Worm (Caenorhabditis elegans) whole organism, midembryonic: ENCODE results near the gene nspe-5.
"Not testable (repeated sequence)": the region's sequence is repeated elsewhere in the genome, so short reads cannot be mapped to it uniquely, and the experiment has no call there.

ENCODE experiments used
- T22C8.4 ChIP-seq: fragments of 200-800 bp; sonication (Bioruptor generic); IDR thresholded peaks from 2 replicates; pipeline ENCODE4 v1.3.6; 2022; ENCODE audit warnings: missing genetic modification characterization, missing compliant biosample characterization
- cog-1 ChIP-seq: sonication (generic microtip); optimal IDR thresholded peaks from 2 replicates; lab custom pipeline; 2016; ENCODE audit warnings: missing genetic modification characterization, missing compliant biosample characterization
- flt-1 ChIP-seq: fragments of 200-800 bp; sonication (Bioruptor generic); IDR thresholded peaks from 2 replicates; pipeline ENCODE4 v1.3.6; 2022; ENCODE audit warnings: missing genetic modification characterization, missing compliant biosample characterization
- klf-2 ChIP-seq: fragments of 200-800 bp; sonication (Bioruptor generic); conservative IDR thresholded peaks from 2 replicates; pipeline ENCODE4 v1.3.6; 2022; ENCODE audit warnings: missing genetic modification reagents, missing genetic modification characterization, missing compliant biosample characterization
- med-1 ChIP-seq: sonication (generic microtip); optimal IDR thresholded peaks from 2 replicates; lab custom pipeline; 2017; ENCODE audit warnings: missing genetic modification characterization, mild to moderate bottlenecking, missing compliant biosample characterization, antibody characterized with exemption, missing genetic modification reagents; ENCODE audit not compliant: insufficient read depth
- ref-1 ChIP-seq: fragments of 200-800 bp; sonication (Bioruptor generic); conservative IDR thresholded peaks from 2 replicates; pipeline ENCODE4 v1.3.6; 2022; ENCODE audit warnings: missing genetic modification reagents, missing genetic modification characterization, missing compliant biosample characterization
- tab-1 ChIP-seq: fragments of 200-800 bp; sonication (Bioruptor generic); IDR thresholded peaks from 2 replicates; pipeline ENCODE4 v1.3.6; 2022; ENCODE audit warnings: missing genetic modification characterization, missing compliant biosample characterization
- ztf-23 ChIP-seq: fragments of 200-800 bp; sonication (Bioruptor generic); IDR thresholded peaks from 2 replicates; pipeline ENCODE4 v1.3.6; 2022; ENCODE audit warnings: missing genetic modification reagents, missing genetic modification characterization, missing compliant biosample characterization
- ztf-29 ChIP-seq: fragments of 200-800 bp; sonication (Bioruptor generic); IDR thresholded peaks from 2 replicates; pipeline ENCODE4 v1.3.6; 2022; ENCODE audit warnings: missing genetic modification reagents, missing genetic modification characterization, missing compliant biosample characterization

nspe-5 gene

DNA sequence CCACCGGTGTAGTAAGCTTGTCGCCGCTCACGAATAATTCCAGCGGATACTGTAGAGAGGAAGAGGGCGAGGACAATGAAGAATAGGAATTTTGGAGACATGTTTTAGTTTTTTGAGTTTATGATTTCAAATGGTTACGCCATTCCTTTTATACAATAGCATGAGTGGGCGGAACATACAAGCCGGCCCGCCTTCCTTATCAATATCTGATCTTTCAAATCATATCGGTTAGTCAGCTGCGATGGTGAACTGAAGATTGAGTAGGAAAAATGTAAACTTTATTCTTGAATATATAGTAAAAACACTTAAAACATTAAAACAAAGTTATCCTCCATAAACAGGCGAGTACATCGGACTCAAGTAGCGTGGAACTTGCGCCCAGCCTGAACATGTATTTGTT, 7.9 kb upstream of the nspe-5 start, which contains the start of gene nspe-1:
Gene nspe-1 (minus strand): TSS at position 101 of the 400 bp plus-strand sequence.
- TF ChIP-seq cog-1 (tag; lab: Kevin White, UChicago), result no peak
- TF ChIP-seq ztf-29 (GFP tag; lab: Robert Waterston, UW), result no peak
- TF ChIP-seq T22C8.4 (GFP tag; lab: Robert Waterston, UW), result no peak
- TF ChIP-seq ref-1 (GFP tag; lab: Robert Waterston, UW), result no peak
- TF ChIP-seq tab-1, result no peak
- TF ChIP-seq ztf-23 (GFP tag; lab: Robert Waterston, UW), result no peak
- TF ChIP-seq flt-1 (GFP tag; lab: Robert Waterston, UW), result no peak
- TF ChIP-seq klf-2 (GFP tag; lab: Robert Waterston, UW), result no peak
- no peak for TF ChIP-seq med-1 (GFP tag; lab: Kevin White, UChicago)

ce11 chrII:12621908-12622566, 6.6 kb upstream of the nspe-5 start, which contains the start of gene nspe-8:
Gene nspe-8 (minus strand): TSS chrII:12621958.
- TF ChIP-seq T22C8.4 (GFP tag; lab: Robert Waterston, UW) (no peak), cog-1 (tag; lab: Kevin White, UChicago) (no peak), ztf-23 (GFP tag; lab: Robert Waterston, UW) (no peak), ref-1 (GFP tag; lab: Robert Waterston, UW) (no peak), tab-1 (no peak), med-1 (GFP tag; lab: Kevin White, UChicago) (no peak), ztf-29 (GFP tag; lab: Robert Waterston, UW) (no peak), flt-1 (GFP tag; lab: Robert Waterston, UW) (no peak), klf-2 (GFP tag; lab: Robert Waterston, UW) (no peak)

DNA sequence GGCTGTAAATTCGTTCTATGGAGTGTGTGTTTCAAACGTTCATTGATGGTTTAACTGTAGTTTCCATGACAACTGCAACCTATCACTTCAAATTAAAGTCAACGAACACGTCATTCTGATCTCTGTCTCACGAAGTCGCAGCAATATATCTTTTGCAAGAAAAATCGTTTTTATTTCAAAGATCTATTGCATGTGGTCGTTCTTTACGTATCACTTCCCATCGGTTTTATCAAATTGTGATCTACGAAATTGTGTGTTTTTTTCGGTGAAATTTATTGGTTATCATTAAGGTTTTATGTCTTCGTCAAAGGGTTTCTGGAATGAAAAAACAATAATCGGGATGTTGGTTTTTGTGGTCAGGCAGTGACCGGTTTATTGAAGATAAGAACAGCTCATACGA, 5.8 kb upstream of the nspe-5 start:
- no peak for TF ChIP-seq med-1 (GFP tag; lab: Kevin White, UChicago)
- TF ChIP-seq ref-1 (GFP tag; lab: Robert Waterston, UW), result no peak
- TF ChIP-seq ztf-23 (GFP tag; lab: Robert Waterston, UW), result no peak
- no peak for TF ChIP-seq cog-1 (tag; lab: Kevin White, UChicago)
- TF ChIP-seq tab-1, result no peak
- TF ChIP-seq T22C8.4 (GFP tag; lab: Robert Waterston, UW), result no peak
- TF ChIP-seq klf-2 (GFP tag; lab: Robert Waterston, UW), result no peak
- TF ChIP-seq ztf-29 (GFP tag; lab: Robert Waterston, UW), result no peak

DNA sequence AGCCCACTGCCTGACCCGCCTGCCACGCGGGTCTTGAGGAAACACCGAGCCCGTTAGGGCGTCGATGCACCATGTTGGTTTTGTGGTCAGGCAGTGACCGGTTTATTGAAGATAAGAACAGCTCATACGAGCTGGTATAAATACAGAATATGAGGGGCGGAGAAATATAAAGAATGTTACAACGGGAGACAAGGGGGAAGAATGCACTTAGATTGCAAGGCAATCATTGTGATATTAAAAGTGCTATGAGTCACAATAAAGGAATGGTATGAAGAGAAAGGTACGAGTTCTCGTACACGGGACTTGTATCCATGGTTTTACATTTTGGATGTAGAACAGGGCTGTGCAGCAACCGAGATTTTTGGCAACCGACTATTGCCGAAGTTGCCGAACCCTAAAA, 4.2 kb upstream of the nspe-5 start, which contains the start of gene Y38E10A.14:
Gene Y38E10A.14 (minus strand): TSS at position 101 of the 400 bp plus-strand sequence.
- not testable (repeated sequence) for TF ChIP-seq cog-1 (tag; lab: Kevin White, UChicago); flt-1 (GFP tag; lab: Robert Waterston, UW); klf-2 (GFP tag; lab: Robert Waterston, UW)

DNA sequence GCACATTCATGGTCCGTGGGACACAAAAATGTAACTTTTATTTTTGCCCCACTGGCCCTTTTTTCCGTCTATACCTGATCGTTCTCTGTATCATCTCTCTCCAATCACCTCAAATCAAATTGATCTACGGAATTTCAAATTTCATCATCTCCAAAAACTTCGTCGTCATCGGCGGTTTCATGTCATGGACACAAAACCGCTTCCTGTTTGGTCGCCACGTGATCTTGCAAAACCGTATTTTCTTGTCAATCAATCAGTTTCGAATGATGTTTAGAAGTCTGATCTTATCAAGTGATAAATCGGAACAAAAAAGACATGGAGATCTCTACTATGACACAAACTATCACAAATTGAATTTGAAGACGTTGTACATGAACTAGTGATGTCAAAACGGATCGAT, 3.0 kb upstream of the nspe-5 start:
- TF ChIP-seq ztf-29 (GFP tag; lab: Robert Waterston, UW), result no peak
- TF ChIP-seq med-1 (GFP tag; lab: Kevin White, UChicago), result no peak
- no peak for TF ChIP-seq cog-1 (tag; lab: Kevin White, UChicago)
- TF ChIP-seq T22C8.4 (GFP tag; lab: Robert Waterston, UW), result no peak
- no peak for TF ChIP-seq flt-1 (GFP tag; lab: Robert Waterston, UW)

ce11 chrII:12626120-12626624, 2.5 kb upstream of the nspe-5 start:
- no peak for TF ChIP-seq klf-2 (GFP tag; lab: Robert Waterston, UW)
- no peak for TF ChIP-seq cog-1 (tag; lab: Kevin White, UChicago)
- TF ChIP-seq ztf-29 (GFP tag; lab: Robert Waterston, UW), result no peak
- no peak for TF ChIP-seq T22C8.4 (GFP tag; lab: Robert Waterston, UW)
- no peak for TF ChIP-seq ref-1 (GFP tag; lab: Robert Waterston, UW)
- no peak for TF ChIP-seq med-1 (GFP tag; lab: Kevin White, UChicago)
- no peak for TF ChIP-seq flt-1 (GFP tag; lab: Robert Waterston, UW)
- TF ChIP-seq ztf-23 (GFP tag; lab: Robert Waterston, UW), result no peak
- TF ChIP-seq tab-1, result no peak

ce11 chrII:12626887-12627286, 1.8 kb upstream of the nspe-5 start, which contains the start of gene nspe-7:
Gene nspe-7 (plus strand): TSS chrII:12627187.
- TF ChIP-seq ref-1 (GFP tag; lab: Robert Waterston, UW) (no peak), ztf-23 (GFP tag; lab: Robert Waterston, UW) (no peak), tab-1 (no peak), med-1 (GFP tag; lab: Kevin White, UChicago) (no peak), klf-2 (GFP tag; lab: Robert Waterston, UW) (no peak), T22C8.4 (GFP tag; lab: Robert Waterston, UW) (no peak), ztf-29 (GFP tag; lab: Robert Waterston, UW) (no peak), cog-1 (tag; lab: Kevin White, UChicago) (no peak), flt-1 (GFP tag; lab: Robert Waterston, UW) (no peak)

ce11 chrII:12629387-12629786, 721 bp downstream of the nspe-5 start, which contains the start of gene Y38E10A.28:
Gene Y38E10A.28 (plus strand): TSS chrII:12629687.
- TF ChIP-seq ztf-23 (GFP tag; lab: Robert Waterston, UW) (no peak), ref-1 (GFP tag; lab: Robert Waterston, UW) (no peak), tab-1 (no peak), T22C8.4 (GFP tag; lab: Robert Waterston, UW) (no peak), klf-2 (GFP tag; lab: Robert Waterston, UW) (no peak), cog-1 (tag; lab: Kevin White, UChicago) (no peak), ztf-29 (GFP tag; lab: Robert Waterston, UW) (no peak), med-1 (GFP tag; lab: Kevin White, UChicago) (no peak), flt-1 (GFP tag; lab: Robert Waterston, UW) (no peak)

DNA sequence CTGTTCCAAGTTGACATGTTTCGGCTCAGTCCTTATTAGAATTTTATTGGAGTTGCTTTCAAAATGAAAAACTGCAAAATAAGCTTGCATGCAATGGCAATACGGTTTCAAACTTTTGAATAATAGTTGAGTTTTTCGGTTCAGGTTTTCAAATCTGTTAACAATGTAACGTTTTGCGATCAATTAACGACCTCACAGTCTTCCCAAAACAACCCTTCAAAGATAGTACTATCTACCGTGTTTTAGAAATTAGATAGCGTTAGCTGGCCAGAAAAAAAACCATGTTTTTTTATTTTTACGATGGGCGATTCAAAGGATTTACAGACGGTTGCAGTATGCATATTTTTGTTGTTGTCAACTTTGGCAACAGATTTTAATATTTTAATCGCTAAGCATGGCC, 2.2 kb downstream of the nspe-5 start, which contains the start of gene Y38E10A.34:
Gene Y38E10A.34 (plus strand): TSS at position 301 of the 400 bp plus-strand sequence.
- TF ChIP-seq ztf-23 (GFP tag; lab: Robert Waterston, UW) (no peak), T22C8.4 (GFP tag; lab: Robert Waterston, UW) (no peak), ref-1 (GFP tag; lab: Robert Waterston, UW) (no peak), med-1 (GFP tag; lab: Kevin White, UChicago) (no peak), ztf-29 (GFP tag; lab: Robert Waterston, UW) (no peak), tab-1 (no peak), cog-1 (tag; lab: Kevin White, UChicago) (no peak), klf-2 (GFP tag; lab: Robert Waterston, UW) (no peak), flt-1 (GFP tag; lab: Robert Waterston, UW) (no peak)
